Worm (Caenorhabditis elegans): ENCODE measurements around the gene ZC132.9.

The ZC132.9 gene

ce11 chrV:4346799-4347198, 27.0 kb upstream of the ZC132.9 start, which contains the start of gene mcm-7 (continued):
- no peak for TF ChIP-seq sup-37 (GFP tag; optimal IDR thresholded peaks at IDR 0.05)
- TF ChIP-seq ztf-11 (tag; optimal IDR thresholded peaks at IDR 0.05) = no peak
- TF ChIP-seq swsn-7 (tag; optimal IDR thresholded peaks at IDR 0.05) = peak; percentile 38
- TF ChIP-seq ceh-88 (GFP tag; IDR thresholded peaks at IDR 0.05) = no peak
- TF ChIP-seq vab-15 (tag; optimal IDR thresholded peaks at IDR 0.05) = no peak

ce11 chrV:4346325-4346724, 26.6 kb upstream of the ZC132.9 start, which contains the start of gene hpo-18:
Gene hpo-18, minus strand, starts transcription at chrV:4346425.
- TF ChIP-seq ceh-63 (GFP tag; optimal IDR thresholded peaks at IDR 0.05) (no peak), ztf-11 (tag; optimal IDR thresholded peaks at IDR 0.05) (no peak), ztf-4 (tag; optimal IDR thresholded peaks at IDR 0.05) (no peak)

- TF ChIP-seq nhr-28 (tag; optimal IDR thresholded peaks at IDR 0.05) = no peak
- peak; percentile 6 for TF ChIP-seq elt-2 (tag; optimal IDR thresholded peaks at IDR 0.05)
- TF ChIP-seq ceh-63 (GFP tag; optimal IDR thresholded peaks at IDR 0.05) = no peak
- TF ChIP-seq vab-15 (tag; optimal IDR thresholded peaks at IDR 0.05) = no peak
- no peak for TF ChIP-seq nhr-19 (GFP tag; conservative IDR thresholded peaks at IDR 0.05)
- TF ChIP-seq nhr-85 (tag) = no peak
- TF ChIP-seq egl-27 (tag; optimal IDR thresholded peaks at IDR 0.05) = no peak
- no peak for TF ChIP-seq hpl-2 (GFP tag; optimal IDR thresholded peaks at IDR 0.05)
- no peak for TF ChIP-seq ceh-90 (tag; optimal IDR thresholded peaks at IDR 0.05)
- no peak for TF ChIP-seq nhr-11 (tag; optimal IDR thresholded peaks at IDR 0.05)
- TF ChIP-seq zip-4 (GFP tag; optimal IDR thresholded peaks at IDR 0.05) = peak; percentile 0
- TF ChIP-seq lin-13 (GFP tag; optimal IDR thresholded peaks at IDR 0.05) = no peak
- no peak for TF ChIP-seq alr-1 (tag; optimal IDR thresholded peaks at IDR 0.05; ENCODE audit: borderline replicate concordance)
- TF ChIP-seq pax-3 (tag; optimal IDR thresholded peaks at IDR 0.05) = no peak
- peak; percentile 7 for TF ChIP-seq nhr-71 (tag; optimal IDR thresholded peaks at IDR 0.05)
- TF ChIP-seq lir-3 (tag; optimal IDR thresholded peaks at IDR 0.05; ENCODE audit: poor library complexity) = no peak
- no peak for TF ChIP-seq lin-15B (tag; optimal IDR thresholded peaks at IDR 0.05)
- TF ChIP-seq efl-1 (optimal IDR thresholded peaks at IDR 0.05) = peak in 1 of 2 experiments; percentile 9
- peak in 1 of 2 experiments; percentile 86 for TF ChIP-seq efl-1 (GFP tag; optimal IDR thresholded peaks at IDR 0.05 in 1 of 2)
- no peak for TF ChIP-seq unc-30 (tag; optimal IDR thresholded peaks at IDR 0.05)
- no peak for TF ChIP-seq C16A3.4 (tag; optimal IDR thresholded peaks at IDR 0.05)
- TF ChIP-seq nhr-90 (tag; optimal IDR thresholded peaks at IDR 0.05; ENCODE audit: poor library complexity) = no peak
- no peak for TF ChIP-seq nhr-20 (tag; optimal IDR thresholded peaks at IDR 0.05)
- no peak for TF ChIP-seq snu-23 (GFP tag; optimal IDR thresholded peaks at IDR 0.05)
These were observed 25.9 kb upstream of the ZC132.9 start, which contains the start of gene figl-1 for ce11 chrV:4345714-4346113. Gene figl-1, minus strand, starts transcription at chrV:4345999.

ce11 chrV:4341736-4342135, 22.0 kb upstream of the ZC132.9 start:
- TF ChIP-seq skn-1 (tag; optimal IDR thresholded peaks at IDR 0.05) (peak; percentile 13), nhr-90 (tag; optimal IDR thresholded peaks at IDR 0.05; ENCODE audit: poor library complexity) (no peak)

ce11 chrV:4341208-4341607, 21.4 kb upstream of the ZC132.9 start, which contains the start of gene glrx-3:
Gene glrx-3, minus strand, starts transcription at chrV:4341308.
- TF ChIP-seq blmp-1 (tag; optimal IDR thresholded peaks at IDR 0.05) = no peak
- no peak for TF ChIP-seq tlp-1 (tag; optimal IDR thresholded peaks at IDR 0.05)
- TF ChIP-seq nhr-11 (tag; optimal IDR thresholded peaks at IDR 0.05) = no peak
- TF ChIP-seq sox-4 (tag; optimal IDR thresholded peaks at IDR 0.05) = no peak
- TF ChIP-seq C16A3.4 (tag; optimal IDR thresholded peaks at IDR 0.05) = no peak
- TF ChIP-seq sptf-1 (tag; optimal IDR thresholded peaks at IDR 0.05) = no peak
- TF ChIP-seq nhr-85 (tag) = no peak
- no peak for TF ChIP-seq ceh-63 (GFP tag; optimal IDR thresholded peaks at IDR 0.05)
- no peak for TF ChIP-seq isw-1 (GFP tag; IDR thresholded peaks at IDR 0.05)
- TF ChIP-seq aha-1 (tag; optimal IDR thresholded peaks at IDR 0.05) = no peak
- no peak for TF ChIP-seq irx-1 (tag; optimal IDR thresholded peaks at IDR 0.05)
- no peak for TF ChIP-seq ztf-4 (tag; optimal IDR thresholded peaks at IDR 0.05)
- no peak for TF ChIP-seq C04F5.9 (tag; optimal IDR thresholded peaks at IDR 0.05)
- no peak for TF ChIP-seq aly-2 (tag; optimal IDR thresholded peaks at IDR 0.05)

Data from whole organism, L1 larva.